Fruit fly (Drosophila melanogaster): ENCODE results near the gene wake.

Gene wake

DNA sequence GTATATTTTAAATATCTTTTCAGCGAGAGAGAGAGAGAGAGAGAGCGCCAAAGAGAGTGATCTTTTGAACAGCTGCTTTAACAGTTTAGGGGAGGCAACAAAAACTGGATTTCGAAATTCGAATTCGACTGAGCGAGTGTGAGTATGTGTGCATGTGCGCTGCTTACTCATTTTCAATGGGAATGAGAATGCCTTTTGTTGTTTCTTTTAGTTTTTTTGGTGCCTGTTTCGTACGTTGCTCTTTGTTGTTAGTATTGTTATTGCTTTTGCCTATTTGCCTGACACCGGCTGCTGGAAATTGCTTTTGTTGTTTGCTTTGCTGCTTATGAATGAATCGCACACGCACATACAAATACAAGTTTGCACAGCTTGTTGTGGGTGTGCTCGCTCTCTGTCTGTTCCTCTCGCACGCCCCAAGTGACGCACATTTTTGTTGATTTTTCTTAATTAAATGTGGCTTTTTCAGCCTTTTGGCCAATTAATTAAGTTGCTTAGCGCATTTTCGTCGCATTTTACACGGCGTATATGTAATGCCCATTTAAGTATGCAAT, 12.7 kb upstream of the wake start:
- peak; percentile 63 for TF ChIP-seq noc (tag; optimal IDR thresholded peaks at IDR 0.05)

DNA sequence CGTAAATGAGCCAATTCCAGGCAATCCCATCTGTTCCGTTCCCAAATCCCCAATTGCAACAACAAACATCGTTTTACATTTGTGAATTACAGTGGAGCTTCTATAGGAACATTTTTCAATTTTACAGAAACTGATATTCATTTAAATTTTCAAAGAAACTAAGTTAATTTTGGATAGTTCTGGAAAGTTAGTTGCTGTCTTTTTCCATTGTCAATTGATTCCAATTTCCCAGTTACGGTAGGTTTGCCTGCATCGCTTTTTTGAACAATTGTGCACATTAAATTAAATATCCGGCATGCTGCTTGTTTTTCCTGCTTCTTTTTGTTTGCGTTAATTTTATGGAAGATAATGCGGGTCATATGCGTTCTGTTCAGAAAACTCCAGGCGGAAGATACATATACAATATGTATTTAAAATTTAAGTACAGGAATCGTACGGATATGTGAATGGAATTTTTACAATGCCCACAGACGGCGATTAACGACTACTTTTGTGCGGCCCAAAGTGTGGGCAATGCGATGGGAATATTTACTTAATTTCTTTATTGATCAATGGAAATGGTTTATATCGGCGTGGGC, 11.6 kb upstream of the wake start:
- no peak for TF ChIP-seq noc (tag; optimal IDR thresholded peaks at IDR 0.05)

DNA sequence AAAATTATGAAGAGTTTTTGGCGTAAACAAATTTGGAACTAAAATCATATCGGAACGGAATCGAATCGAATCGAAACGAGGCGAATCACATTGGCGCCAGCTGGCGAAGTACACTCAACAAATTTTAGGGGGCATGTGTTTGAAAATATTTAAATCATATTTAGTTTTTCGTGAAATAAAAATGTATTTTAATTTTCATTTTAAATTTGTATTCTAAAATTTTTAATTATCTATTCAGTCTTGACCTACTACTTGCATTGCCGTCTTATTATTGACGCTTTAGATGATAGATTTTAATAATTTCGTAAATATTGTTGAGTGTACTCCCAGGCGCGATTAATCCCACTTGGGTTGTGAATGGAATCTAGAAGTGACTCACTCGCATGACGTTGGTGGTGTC, 10.4 kb upstream of the wake start:
- no peak for TF ChIP-seq noc (tag; optimal IDR thresholded peaks at IDR 0.05)

DNA sequence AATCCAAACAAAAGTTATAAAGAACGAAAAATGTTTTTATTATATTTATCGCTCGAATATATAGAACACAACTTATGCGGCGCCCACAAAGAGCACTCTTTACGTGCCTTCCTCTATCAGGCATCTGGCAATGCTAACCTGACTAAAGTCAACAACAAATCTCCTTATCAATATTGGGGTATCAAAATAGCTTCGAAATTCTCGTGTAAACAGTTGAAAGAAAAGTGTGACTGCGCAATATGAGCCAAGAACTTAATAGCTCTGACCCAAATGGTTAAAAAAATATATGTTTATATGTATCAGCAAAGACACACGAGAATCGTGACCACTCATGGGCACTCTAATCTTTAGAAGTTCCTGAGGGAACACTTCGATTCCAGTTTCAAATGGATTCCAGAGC, 8.5 kb upstream of the wake start:
- no peak for TF ChIP-seq noc (tag; optimal IDR thresholded peaks at IDR 0.05)

DNA sequence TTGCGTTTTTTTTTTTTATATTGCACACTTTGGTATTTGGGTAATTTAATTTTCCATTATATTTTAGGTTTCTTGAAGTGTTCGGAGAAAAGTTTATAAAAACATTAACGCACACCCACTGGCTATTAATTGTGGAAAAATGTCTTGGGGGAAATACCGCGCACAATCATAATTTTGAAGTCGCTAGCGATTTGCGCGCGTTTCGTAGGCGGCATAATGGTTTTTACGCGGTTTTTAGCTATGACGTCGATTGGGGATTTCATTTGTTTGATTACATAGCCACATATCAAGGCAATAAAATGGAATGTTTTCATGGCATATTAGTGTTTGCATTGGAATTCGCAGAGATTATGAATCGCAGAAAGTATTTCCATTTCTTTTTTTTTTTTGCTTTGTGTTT, 7.4 kb upstream of the wake start:
- no peak for TF ChIP-seq noc (tag; optimal IDR thresholded peaks at IDR 0.05)

DNA sequence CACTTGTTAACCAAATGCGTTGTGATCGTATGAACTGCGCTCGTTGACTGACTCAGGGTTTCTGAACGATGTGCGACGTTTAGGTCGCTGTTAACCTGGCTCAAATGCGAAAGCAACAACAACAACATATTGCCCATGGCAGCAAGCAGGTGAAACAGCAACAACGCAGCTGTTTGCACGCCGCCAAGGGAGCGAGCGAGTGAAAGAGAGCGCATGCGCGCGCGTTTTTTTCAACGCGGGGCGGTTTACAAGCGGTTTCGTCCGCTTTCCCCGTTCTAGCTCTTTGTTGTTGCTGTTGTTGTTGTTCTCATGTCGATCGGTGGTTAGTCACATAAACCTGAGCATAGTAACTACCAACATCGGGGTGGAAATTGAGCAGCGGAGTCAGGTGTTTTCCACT, 6.6 kb upstream of the wake start:
- no peak for TF ChIP-seq noc (tag; optimal IDR thresholded peaks at IDR 0.05)

DNA sequence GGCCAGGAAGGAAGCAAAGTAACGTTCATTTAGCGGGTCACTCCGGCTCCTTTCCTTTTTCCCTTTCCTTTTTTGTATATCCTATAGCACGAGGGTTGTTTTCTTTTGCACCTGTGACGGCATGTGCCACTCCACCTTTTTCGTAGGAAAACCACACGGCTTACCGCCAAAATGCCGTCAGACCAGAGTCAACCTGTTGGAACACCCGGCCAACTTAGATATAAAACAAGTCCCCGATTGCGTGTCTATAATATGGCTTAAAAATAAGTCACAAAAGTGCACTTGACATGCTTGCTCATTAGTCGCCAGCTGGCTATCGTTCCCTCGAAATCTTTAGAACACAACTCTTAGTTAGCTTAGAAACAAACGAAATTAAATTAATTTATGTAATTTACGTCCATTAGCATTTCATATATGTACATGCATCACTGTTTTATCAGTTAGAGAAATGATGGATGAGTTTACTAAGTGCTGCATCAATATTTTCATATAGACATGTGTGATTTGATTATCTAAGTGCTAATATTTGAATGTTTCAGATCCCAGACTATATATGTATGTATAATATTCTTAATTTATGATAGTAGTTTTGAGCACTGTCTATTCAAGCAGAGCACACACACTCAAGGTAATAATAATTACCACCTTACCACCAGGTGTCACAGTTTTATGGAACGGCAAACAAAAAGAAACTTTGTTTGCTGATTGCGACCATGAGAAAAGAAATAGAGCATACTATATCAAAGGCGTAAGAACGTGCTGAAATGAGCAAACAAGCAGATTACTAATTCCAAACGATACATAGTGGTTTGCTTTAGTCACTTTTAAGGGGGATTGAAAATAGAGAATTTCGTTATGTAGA, 4.8 kb upstream of the wake start:
- TF ChIP-seq noc (tag; optimal IDR thresholded peaks at IDR 0.05) = no peak

DNA sequence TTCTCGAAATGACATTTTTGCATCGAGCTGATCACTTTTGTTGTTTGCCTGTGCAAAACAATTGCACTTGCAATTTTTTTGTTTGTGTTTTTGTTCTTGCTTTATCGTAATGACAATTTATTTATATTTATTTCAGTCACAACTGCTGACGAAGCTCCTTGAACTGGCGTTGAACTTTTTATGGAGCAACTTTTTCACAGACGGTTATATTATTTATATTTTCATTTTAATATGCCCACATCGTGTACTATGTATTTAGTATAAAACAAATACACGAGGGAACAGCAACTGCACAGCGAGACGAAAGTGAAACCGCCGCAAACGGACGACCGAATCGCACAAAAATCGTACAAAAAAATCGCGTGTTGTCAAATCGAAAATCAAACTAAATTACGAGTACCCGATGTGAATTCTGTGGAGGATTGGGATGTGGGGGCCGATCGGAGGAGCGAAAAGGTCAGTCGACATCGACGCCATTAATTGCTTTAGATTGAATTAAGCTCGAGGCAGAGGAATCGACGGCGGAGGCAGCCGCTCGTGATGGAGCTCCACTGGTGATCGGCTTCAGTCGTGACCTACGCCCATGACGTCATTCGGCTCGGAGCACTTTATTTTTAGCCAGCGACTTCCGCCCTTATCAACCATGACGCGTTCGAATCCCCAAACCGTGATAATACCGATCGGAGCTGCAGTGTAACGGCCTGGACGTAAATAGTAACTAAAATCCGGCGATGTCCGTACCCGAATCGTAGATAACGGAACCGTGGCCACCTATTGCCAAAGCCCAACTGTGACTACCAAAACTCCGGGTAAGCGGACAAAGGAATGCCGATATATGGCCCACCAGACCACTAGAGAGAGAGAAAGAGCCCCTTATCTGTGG, 3.7 kb upstream of the wake start:
- peak; percentile 30 for TF ChIP-seq noc (tag; optimal IDR thresholded peaks at IDR 0.05)

DNA sequence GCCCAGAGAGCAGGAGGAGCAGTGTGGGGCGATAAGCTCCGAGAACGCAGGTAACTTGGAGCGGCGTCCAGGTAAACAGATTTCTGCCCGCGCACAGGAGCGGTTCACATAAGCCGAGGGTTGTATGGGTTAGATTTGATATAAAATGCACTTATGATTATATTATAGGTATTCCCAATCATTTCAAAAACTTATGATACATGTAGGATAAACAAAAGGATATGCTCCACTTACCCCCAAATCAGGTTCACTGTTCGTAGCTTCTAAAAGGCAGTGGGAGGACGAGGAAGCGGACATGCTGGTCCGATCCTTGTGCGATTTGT, 3.1 kb upstream of the wake start:
- TF ChIP-seq noc (tag; optimal IDR thresholded peaks at IDR 0.05) = no peak

DNA sequence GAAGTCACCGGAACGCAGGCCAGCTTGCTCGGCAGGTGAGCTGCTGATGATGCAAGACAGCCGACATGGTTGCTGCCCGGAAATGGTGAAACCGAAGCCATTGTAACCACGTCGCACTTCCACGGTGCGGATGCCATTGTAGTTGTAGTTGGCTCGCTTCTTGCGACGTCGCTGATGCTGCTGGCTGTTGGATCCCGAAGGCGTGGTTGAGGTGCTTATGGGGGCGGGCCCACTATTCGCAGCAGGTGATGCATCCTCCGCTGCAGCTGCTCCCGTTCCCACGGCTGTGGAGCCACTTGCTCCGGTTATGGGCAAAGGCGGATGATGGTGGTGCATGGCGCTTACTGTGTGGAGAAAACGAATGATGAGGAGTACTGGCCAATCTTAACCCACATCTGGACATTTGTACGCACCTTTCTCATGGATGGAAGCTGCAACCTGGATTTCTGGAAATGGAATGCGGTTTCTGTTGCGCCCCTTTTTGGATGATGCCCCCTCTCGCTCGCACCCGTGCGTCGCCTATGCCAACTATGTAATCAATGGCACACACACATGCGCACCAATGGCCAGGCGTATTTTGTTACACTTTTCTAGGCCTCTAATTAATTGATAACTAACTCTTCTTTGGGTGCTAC, 887 bp upstream of the wake start:
- TF ChIP-seq noc (tag; optimal IDR thresholded peaks at IDR 0.05) = no peak

DNA sequence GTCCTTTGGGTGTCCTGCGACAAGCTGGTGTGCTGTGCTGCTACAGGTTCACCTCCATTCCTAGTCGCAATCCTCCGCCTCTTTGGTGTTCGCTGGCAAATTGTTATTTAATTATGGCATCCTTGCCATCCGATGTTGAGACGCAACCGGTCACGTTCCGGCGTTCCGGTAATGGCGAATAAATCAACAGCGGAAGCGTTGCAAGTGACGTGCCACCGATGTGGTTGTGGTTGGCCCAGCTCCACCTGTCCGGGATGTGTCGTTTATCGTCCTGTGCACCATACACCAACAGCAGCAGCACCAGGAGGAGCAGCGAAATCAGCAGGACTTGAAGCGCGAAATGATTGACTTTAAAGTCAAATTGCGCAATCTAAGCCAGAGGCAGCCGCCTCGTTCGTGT, 10.3 kb downstream of the wake start:
- TF ChIP-seq noc (tag; optimal IDR thresholded peaks at IDR 0.05) = no peak

DNA sequence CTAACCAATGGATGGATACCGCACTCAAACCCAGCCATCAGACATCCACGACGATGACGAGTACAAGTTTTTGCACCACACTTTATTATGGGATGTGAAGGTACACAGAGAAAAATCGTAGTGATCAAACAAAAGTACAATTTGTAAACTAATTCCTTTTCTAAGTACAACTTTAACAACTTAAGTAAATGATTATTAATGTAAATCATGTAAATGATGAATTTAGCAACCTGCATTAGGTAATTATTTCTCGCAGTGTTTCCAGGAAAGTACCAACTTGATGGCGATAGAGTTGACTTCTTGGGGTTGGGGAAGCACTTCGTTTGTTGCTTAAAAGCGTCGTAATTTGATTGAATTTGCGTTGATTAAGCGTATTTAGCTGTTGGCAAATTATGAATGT, 23.5 kb downstream of the wake start:
- no peak for TF ChIP-seq noc (tag; optimal IDR thresholded peaks at IDR 0.05)

DNA sequence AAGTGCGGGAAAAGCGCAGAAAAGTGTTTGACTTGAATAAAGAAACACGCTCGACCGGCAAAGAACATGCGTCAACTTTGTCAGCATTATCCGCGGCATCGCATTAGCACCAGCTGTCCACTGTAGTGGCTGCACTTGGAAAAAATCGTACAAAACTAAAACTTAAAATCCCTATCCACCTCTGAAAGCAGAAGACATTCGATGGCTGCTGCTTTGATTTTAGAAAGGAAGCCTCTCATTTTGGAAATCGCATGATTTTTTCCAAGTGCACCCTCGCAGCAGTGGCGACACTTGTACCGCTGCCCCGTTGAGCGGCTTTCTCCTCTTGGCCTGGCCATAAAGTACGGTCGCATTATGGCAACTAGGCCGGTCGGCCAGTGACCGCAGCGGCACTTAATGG, 24.7 kb downstream of the wake start:
- TF ChIP-seq noc (tag; optimal IDR thresholded peaks at IDR 0.05) = no peak

DNA sequence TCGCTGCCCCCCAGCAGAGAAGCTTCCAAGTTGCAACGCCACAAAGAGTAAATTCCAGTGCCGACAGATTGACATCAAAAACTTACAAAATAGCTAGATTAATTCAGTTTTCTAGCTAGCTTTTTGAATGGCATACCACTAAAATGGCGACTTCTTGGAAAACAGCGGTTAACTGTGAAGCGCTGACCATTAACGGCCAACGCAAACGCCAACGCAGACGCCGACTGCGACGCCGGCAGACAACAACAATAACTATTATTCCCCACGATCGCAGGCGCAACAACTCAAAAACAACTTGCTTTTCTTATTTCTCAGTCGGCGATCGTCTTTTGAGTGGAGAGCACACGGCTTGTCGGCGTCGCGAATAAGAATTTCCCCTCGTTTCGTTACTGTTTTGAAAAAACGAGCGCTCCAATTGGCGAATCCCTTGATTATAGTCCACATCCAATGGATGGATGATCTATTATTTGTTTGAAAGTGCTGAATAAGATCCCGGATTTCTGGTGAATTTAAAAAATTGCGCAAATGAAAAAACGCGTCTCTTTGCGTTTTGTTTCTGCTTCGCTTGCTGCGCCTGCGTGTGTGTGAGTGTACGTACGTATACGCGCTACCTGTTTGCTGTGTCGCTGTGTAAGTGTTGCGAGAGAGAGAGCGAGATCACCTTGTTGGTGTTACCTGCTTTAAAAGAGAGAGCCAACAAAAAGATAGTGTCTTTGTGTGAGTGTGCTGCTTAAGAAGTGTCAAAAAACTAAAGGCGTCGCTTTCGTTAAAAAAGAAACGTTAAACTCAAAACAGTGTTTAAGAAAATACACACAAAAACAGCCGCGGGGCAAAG, 27.1 kb downstream of the wake start:
- TF ChIP-seq noc (tag; optimal IDR thresholded peaks at IDR 0.05) = no peak
